Fruit fly (Drosophila melanogaster): ENCODE measurements around the gene CG13244.

Gene CG13244

DNA sequence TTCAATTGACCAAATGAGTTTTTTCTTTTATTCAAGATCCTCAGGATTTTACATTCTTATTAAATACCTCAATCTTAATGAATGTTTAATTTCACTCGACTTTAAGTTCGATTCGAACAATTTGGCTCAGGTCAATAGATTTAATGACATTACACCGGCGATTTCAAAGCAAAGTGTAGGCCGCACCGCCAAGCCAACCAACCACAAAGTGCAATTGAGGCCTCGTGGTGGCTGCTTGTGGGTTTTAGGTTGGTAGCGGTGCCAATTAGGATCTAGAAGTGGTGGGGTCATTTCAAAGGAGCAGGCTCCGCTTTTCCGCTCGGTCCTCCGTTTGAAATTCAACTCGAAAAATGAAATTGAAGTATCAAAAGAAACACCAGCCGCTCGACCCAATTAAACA is at the start of gene CG13244:
Gene CG13244, plus strand, starts transcription at position 301 of the 400 bp plus-strand sequence.
- TF ChIP-seq CTCF (optimal IDR thresholded peaks at IDR 0.05) (no peak), CG8478 (optimal IDR thresholded peaks at IDR 0.05) (no peak)

DNA sequence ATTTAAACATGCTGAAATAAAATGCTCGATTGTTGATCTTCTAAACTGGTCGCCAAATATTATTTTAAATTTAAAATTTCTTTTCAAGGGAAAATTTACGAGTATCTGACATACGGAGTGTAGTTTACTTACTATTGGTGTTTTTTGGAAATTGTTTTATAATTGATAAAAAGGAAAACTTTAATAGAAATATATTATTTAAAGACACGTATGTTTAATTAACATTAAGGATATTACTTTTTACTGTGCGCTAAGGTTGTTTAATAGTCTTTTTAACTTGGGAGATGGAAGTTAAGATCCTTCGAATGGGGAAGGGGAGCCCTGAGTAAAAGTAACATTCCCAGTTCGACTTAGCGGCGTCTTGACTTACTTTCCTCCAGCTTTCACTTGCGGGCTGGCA is 36.6 kb upstream of the CG13244 start, which contains the start of gene CG7653:
Gene CG7653, minus strand, starts transcription at position 101 of the 400 bp plus-strand sequence.
- TF ChIP-seq CG8478 (optimal IDR thresholded peaks at IDR 0.05) (no peak), CTCF (optimal IDR thresholded peaks at IDR 0.05) (no peak)

DNA sequence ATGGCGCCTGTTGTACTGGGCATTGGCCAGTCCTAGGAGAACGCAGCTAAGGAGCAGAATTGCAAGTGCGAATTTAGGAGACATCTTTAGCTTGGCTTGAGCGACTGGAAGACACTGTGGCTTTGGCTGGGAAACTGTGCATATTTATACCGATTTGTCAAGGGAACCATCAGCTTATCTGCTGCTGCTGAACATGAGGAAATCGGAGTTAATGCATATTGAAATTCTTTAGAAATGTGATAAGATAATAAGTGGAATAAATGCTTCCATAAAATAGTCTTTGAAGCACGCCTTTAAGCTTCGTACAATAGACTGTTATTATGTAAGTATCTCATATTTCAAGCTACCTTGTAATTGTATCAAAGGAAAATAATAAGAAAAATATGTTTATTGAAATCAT is 33.6 kb upstream of the CG13244 start, which contains the start of gene CG44475:
Gene CG44475, minus strand, starts transcription at position 101 of the 400 bp plus-strand sequence.
- no peak for TF ChIP-seq CTCF (optimal IDR thresholded peaks at IDR 0.05)
- TF ChIP-seq CG8478 (optimal IDR thresholded peaks at IDR 0.05), result no peak

dm6 chr2L:15886187-15886586 is 30.5 kb upstream of the CG13244 start:
- TF ChIP-seq CTCF (optimal IDR thresholded peaks at IDR 0.05) (no peak), CG8478 (optimal IDR thresholded peaks at IDR 0.05) (no peak)

DNA sequence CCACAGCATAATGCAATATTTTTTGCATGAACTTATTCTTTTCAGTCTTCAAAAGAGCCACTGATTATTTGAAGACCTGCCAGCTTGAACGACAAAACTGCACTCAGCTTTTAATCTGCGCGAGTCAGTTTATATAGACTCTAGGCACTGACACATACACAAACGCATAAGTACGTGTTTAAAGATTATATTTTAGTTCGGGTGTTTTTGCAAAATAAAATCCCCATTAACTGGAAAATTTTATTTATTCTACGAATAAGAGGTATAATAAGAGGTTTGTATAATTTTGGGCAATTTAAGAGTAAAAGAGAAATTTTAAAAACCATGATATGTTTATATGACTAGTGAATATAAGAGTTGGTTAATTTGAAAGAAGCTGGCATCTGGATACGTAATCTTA is 23.0 kb upstream of the CG13244 start, which contains the start of gene Tep1:
Gene Tep1, minus strand, starts transcription at position 101 of the 400 bp plus-strand sequence.
- TF ChIP-seq CTCF (optimal IDR thresholded peaks at IDR 0.05) (no peak), CG8478 (optimal IDR thresholded peaks at IDR 0.05) (no peak)

DNA sequence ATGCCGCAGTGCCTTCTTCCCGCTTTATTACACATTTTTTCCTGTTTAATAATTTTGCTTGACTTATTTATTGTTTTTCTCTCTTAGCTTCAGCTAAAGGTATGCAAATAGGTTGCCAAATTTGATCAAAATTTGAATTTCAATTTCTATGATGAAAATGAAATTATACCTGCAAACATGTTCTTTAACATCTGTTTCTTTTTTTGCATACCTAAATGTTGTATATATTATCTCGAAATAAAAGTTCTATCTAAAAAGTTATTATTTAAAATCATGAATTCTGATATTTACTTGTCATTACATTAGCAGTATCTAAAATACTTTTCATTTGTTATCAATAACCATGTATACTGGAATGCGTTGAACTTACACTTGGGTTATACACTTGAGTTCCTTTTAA is 21.5 kb upstream of the CG13244 start, which contains the start of gene CG31735:
Gene CG31735, plus strand, starts transcription at position 301 of the 400 bp plus-strand sequence.
- no peak for TF ChIP-seq CTCF (optimal IDR thresholded peaks at IDR 0.05)
- no peak for TF ChIP-seq CG8478 (optimal IDR thresholded peaks at IDR 0.05)

DNA sequence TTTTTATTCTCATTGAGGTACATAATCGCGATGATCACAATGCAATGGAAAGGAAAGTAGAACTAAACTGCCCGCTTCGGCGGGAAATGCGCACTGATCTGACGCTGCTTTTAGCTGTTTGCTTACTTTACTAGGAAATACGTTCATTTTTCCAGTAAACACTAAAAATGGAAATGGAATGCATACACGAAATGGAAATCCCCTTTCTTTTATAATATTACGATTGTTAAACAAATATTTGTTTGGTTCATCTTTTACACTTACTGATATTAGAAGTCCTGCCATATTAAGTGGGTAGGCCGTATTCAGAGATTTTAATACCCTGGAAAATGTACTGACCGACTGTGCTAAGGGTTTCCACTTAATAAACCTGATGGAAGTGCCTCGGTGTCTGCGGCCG is 16.3 kb upstream of the CG13244 start, which contains the start of gene CG31823:
Gene CG31823, minus strand, starts transcription at position 101 of the 400 bp plus-strand sequence.
- no peak for TF ChIP-seq CG8478 (optimal IDR thresholded peaks at IDR 0.05)

- TF ChIP-seq CTCF (optimal IDR thresholded peaks at IDR 0.05) (no peak), CG8478 (optimal IDR thresholded peaks at IDR 0.05) (no peak)
Observed at dm6 chr2L:15902310-15902709, 14.4 kb upstream of the CG13244 start, which contains the start of gene CG31821. Gene CG31821 (minus strand): TSS chr2L:15902410.

dm6 chr2L:15903725-15904124 is 13.0 kb upstream of the CG13244 start:
- peak; percentile 81 to 86 for TF ChIP-seq CTCF (optimal IDR thresholded peaks at IDR 0.05)
- TF ChIP-seq CG8478 (optimal IDR thresholded peaks at IDR 0.05), result no peak

DNA sequence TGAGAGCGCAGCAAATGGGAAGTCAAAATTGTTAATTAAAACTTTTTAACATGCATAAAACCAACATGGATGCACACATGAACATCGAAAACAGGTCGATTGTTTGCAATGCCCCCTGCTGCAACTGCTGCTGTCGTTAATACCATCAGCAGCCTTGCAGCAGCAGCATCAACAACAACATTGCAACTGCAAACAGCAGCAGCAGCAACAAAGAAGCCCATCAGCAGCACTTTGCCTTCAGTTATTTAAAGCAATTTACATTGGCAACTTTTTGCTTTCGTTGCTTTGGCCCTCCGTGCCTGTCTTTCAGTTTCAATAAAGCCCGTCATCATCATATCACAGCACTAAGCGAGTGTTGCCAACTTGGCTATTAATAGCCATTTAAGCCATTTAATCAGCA is 9.3 kb upstream of the CG13244 start:
- TF ChIP-seq CTCF (optimal IDR thresholded peaks at IDR 0.05) (no peak), CG8478 (optimal IDR thresholded peaks at IDR 0.05) (no peak)

- TF ChIP-seq CG8478 (optimal IDR thresholded peaks at IDR 0.05), result no peak
- TF ChIP-seq CTCF (optimal IDR thresholded peaks at IDR 0.05), result no peak
Observed at dm6 chr2L:15908086-15908485, 8.6 kb upstream of the CG13244 start.

- no peak for TF ChIP-seq CG8478 (optimal IDR thresholded peaks at IDR 0.05)
- TF ChIP-seq CTCF (optimal IDR thresholded peaks at IDR 0.05), result no peak
Observed at dm6 chr2L:15908496-15909276, 8.0 kb upstream of the CG13244 start.

- TF ChIP-seq CG8478 (optimal IDR thresholded peaks at IDR 0.05) (no peak), CTCF (optimal IDR thresholded peaks at IDR 0.05) (no peak)
Observed at dm6 chr2L:15909277-15909674, 7.4 kb upstream of the CG13244 start.

DNA sequence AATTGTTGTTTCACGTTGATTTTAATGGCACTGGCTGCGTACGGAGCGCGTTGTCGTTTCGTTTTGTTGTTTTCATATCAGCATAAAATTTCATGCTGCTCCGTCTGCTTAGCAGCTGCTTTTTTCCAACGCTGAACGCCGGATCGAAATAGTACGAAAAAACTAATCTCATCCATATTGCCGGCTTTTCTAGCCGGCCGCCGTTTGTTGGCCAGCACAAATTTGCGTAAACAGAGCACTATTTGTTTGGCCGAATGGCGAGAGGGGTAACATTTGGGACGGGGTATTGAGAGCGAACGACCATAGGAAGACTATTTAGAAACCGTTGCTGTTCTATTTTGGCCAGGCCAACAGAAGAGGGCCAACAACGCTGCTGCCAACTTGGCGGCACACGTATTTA is 6.9 kb upstream of the CG13244 start:
- TF ChIP-seq CTCF (optimal IDR thresholded peaks at IDR 0.05), result no peak
- TF ChIP-seq CG8478 (optimal IDR thresholded peaks at IDR 0.05), result no peak

DNA sequence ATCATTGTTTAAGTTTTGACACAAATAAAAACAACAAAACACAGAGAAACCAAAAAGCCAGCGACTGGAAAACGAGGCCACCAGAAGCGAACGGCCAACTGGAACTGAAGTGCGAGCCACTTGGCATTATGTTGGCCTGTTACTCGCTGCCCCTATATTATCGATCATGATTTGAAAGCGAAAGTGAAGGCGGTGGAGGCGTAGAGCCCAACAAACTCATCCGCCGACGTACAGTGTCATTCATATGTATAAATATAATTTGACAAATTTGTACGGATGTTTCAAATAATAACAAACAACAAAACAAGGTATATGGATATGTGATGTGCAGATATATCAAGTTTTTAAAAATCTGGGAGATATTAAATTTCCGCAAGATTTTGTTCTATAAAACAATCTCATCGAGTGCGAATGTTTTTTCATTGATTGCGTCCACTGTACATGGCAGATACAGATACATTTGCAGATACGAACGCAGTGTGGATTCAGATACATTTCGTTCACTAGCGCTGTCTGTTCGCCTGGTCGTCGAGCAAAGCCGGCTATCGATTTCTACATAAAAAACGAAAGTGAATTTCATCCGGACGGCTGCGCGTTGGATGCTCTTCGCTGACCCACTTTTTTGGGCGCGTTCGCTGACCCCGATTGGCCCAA is 5.6 kb upstream of the CG13244 start:
- TF ChIP-seq CTCF (optimal IDR thresholded peaks at IDR 0.05) (no peak), CG8478 (optimal IDR thresholded peaks at IDR 0.05) (no peak)

- TF ChIP-seq CTCF (optimal IDR thresholded peaks at IDR 0.05) (no peak), CG8478 (optimal IDR thresholded peaks at IDR 0.05) (no peak)
Observed at dm6 chr2L:15911591-15912007, 5.1 kb upstream of the CG13244 start.
